Worm (Caenorhabditis elegans) whole organism, mixed stage, embryonic: Measurements from ENCODE around the gene fmo-1.

Source experiments
- M03D4.4 ChIP-seq: sonication (generic microtip); optimal IDR thresholded peaks from 2 replicates; lab custom pipeline; 2017; ENCODE audit warnings: mild to moderate bottlenecking, missing genetic modification characterization, missing compliant biosample characterization
- bed-3 ChIP-seq: fragments of 200-800 bp; sonication (Bioruptor generic); optimal IDR thresholded peaks from 3 replicates; lab custom pipeline; 2018; ENCODE audit warnings: mild to moderate bottlenecking, missing genetic modification characterization, moderate library complexity, missing compliant biosample characterization
- blmp-1 ChIP-seq: fragments of 150-350 bp; optimal IDR thresholded peaks from 2 replicates; lab custom pipeline; 2014; ENCODE audit warnings: missing biosample characterization, missing genetic modification characterization
- ceh-39 ChIP-seq: fragments of 150-350 bp; optimal IDR thresholded peaks from 2 replicates; lab custom pipeline; 2014; ENCODE audit warnings: missing biosample characterization, missing genetic modification characterization
- ceh-43 ChIP-seq: fragments of 200-800 bp; sonication (Bioruptor generic); optimal IDR thresholded peaks from 2 replicates; lab custom pipeline; 2018; ENCODE audit warnings: mild to moderate bottlenecking, missing genetic modification characterization, moderate library complexity, missing compliant biosample characterization
- ceh-83 ChIP-seq: fragments of 200-800 bp; sonication (Bioruptor generic); optimal IDR thresholded peaks from 2 replicates; lab custom pipeline; 2018; ENCODE audit warnings: mild to moderate bottlenecking, missing genetic modification characterization, missing compliant biosample characterization
- ces-1 ChIP-seq: fragments of 150-350 bp; optimal IDR thresholded peaks from 2 replicates; lab custom pipeline; 2014; ENCODE audit warnings: missing biosample characterization, missing genetic modification reagents, missing genetic modification characterization
- cnd-1 ChIP-seq: fragments of 200-800 bp; sonication (Bioruptor generic); optimal IDR thresholded peaks from 2 replicates; lab custom pipeline; 2018; ENCODE audit warnings: mild to moderate bottlenecking, missing genetic modification characterization, missing compliant biosample characterization
- elt-1 ChIP-seq: sonication (generic microtip); optimal IDR thresholded peaks from 2 replicates; lab custom pipeline; 2017; ENCODE audit warnings: missing genetic modification characterization, mild to moderate bottlenecking, missing compliant biosample characterization, antibody characterized with exemption, moderate library complexity, borderline replicate concordance; ENCODE audit not compliant: insufficient read depth
- hlh-1 ChIP-seq: fragments of 150-350 bp; optimal IDR thresholded peaks from 2 replicates; lab custom pipeline; 2014; ENCODE audit warnings: missing biosample characterization, missing genetic modification reagents, missing genetic modification characterization
- lin-32 ChIP-seq: fragments of 200-800 bp; sonication (Bioruptor generic); optimal IDR thresholded peaks from 2 replicates; lab custom pipeline; 2018; ENCODE audit warnings: mild to moderate bottlenecking, missing genetic modification characterization, missing compliant biosample characterization
- mab-5 ChIP-seq: fragments of 150-350 bp; optimal IDR thresholded peaks from 2 replicates; lab custom pipeline; 2014; ENCODE audit warnings: missing biosample characterization, missing genetic modification characterization
- mep-1 ChIP-seq: fragments of 150-350 bp; optimal IDR thresholded peaks from 2 replicates; lab custom pipeline; 2017; ENCODE audit warnings: missing biosample characterization, missing genetic modification reagents, missing genetic modification characterization, inconsistent platforms
- mls-2 ChIP-seq: sonication (generic microtip); optimal IDR thresholded peaks from 2 replicates; lab custom pipeline; 2016; ENCODE audit warnings: mild to moderate bottlenecking, missing genetic modification characterization, moderate library complexity, missing compliant biosample characterization
- nhr-12 ChIP-seq: fragments of 150-350 bp; optimal IDR thresholded peaks from 2 replicates; lab custom pipeline; 2014; ENCODE audit warnings: missing biosample characterization, missing genetic modification characterization
- nhr-2 ChIP-seq: fragments of 150-350 bp; optimal IDR thresholded peaks from 2 replicates; lab custom pipeline; 2014; ENCODE audit warnings: missing biosample characterization, missing genetic modification characterization
- nhr-237 ChIP-seq: fragments of 150-350 bp; optimal IDR thresholded peaks from 2 replicates; lab custom pipeline; 2014; ENCODE audit warnings: missing biosample characterization, missing genetic modification characterization
- sem-2 ChIP-seq: fragments of 200-800 bp; sonication (Bioruptor generic); optimal IDR thresholded peaks from 2 replicates; lab custom pipeline; 2018; ENCODE audit warnings: mild to moderate bottlenecking, missing genetic modification characterization, missing compliant biosample characterization
- snpc-4 ChIP-seq: fragments of 150-350 bp; optimal IDR thresholded peaks from 2 replicates; lab custom pipeline; 2014; ENCODE audit warnings: missing biosample characterization, missing genetic modification characterization
- unc-120 ChIP-seq: sonication (generic microtip); optimal IDR thresholded peaks from 2 replicates; lab custom pipeline; 2017; ENCODE audit warnings: missing genetic modification characterization, missing compliant biosample characterization; ENCODE audit not compliant: poor library complexity, severe bottlenecking
- unc-39 ChIP-seq: fragments of 150-350 bp; optimal IDR thresholded peaks from 2 replicates; lab custom pipeline; 2014; ENCODE audit warnings: missing biosample characterization, missing genetic modification characterization
- ztf-11 ChIP-seq: fragments of 150-350 bp; optimal IDR thresholded peaks from 2 replicates; lab custom pipeline; 2014; ENCODE audit warnings: missing biosample characterization, missing genetic modification characterization

The fmo-1 gene

DNA sequence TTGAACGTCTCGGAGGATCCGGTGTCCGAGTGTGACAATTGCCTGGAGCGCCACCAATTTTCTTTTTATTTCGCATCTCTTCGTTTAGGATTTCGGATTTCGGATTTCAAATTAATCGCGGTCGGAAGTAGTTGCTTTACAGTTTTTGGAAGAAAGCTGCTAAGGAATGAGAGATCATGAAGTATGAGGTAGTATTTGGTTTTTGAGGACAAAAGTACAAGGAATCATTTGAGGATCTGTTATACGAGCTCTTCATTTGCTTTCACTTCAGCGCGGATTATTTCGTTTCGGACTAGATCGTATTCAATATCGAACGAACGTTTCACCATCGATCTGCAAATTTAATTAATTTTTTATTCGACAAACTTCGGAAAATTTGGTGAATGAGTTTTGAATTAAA is 38.0 kb downstream of the fmo-1 start, which contains the start of gene R102.11:
Gene R102.11, minus strand, starts transcription at position 101 of the 400 bp plus-strand sequence.
- TF ChIP-seq nhr-2 (tag; lab: Kevin White, UChicago), result no peak
- TF ChIP-seq hlh-1, result no peak
- no peak for TF ChIP-seq bed-3 (GFP tag; lab: Kevin White, UChicago)
- TF ChIP-seq mab-5 (tag; lab: Kevin White, UChicago), result no peak
- TF ChIP-seq lin-32 (GFP tag; lab: Kevin White, UChicago), result no peak
- no peak for TF ChIP-seq blmp-1 (tag; lab: Kevin White, UChicago)
- no peak for TF ChIP-seq ztf-11 (tag; lab: Kevin White, UChicago)

DNA sequence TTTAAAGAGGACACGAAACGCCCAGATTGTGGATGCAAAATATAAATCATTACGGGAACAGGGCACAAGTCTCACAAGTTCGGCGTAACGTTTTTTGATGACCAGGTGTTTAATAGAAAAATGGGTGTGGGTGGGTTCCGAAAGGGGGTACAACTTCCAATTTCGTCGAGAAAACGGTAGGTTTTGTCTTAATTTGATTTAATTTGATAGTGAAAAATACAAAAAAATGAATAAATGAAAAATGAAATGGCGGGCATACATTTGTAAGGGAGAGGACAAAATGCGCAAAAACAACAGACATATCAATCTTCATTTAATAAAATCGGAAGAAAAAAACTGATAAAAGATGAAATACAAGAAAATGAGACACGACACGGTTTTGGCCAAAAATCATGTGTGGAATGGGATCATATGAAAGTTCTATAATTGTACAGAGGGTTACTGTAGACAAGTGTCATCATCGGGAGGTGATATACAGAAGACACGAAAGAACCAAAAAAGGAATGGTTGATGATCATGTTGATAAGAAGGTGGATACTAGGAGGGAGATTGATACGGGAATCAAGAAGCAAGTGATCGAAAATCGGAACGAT is 40.3 kb downstream of the fmo-1 start:
- TF ChIP-seq nhr-237 (tag; lab: Kevin White, UChicago) (no peak), mab-5 (tag; lab: Kevin White, UChicago) (no peak), nhr-12 (no peak), ces-1 (GFP tag; lab: Kevin White, UChicago) (no peak), elt-1 (tag; lab: Kevin White, UChicago) (no peak)

ce11 chrIV:10705176-10705575 is 43.5 kb downstream of the fmo-1 start, which contains the start of gene R102.10:
R102.10 (plus strand) TSS chrIV:10705476.
- no peak for TF ChIP-seq snpc-4 (tag; lab: Kevin White, UChicago)
- no peak for TF ChIP-seq nhr-237 (tag; lab: Kevin White, UChicago)
- TF ChIP-seq ceh-83 (GFP tag; lab: Kevin White, UChicago), result no peak
- no peak for TF ChIP-seq ceh-39 (tag; lab: Kevin White, UChicago)
- TF ChIP-seq ztf-11 (tag; lab: Kevin White, UChicago), result no peak
- no peak for TF ChIP-seq cnd-1
- TF ChIP-seq ceh-43, result no peak
- TF ChIP-seq blmp-1 (tag; lab: Kevin White, UChicago), result no peak
- no peak for TF ChIP-seq unc-39
- TF ChIP-seq hlh-1, result no peak

DNA sequence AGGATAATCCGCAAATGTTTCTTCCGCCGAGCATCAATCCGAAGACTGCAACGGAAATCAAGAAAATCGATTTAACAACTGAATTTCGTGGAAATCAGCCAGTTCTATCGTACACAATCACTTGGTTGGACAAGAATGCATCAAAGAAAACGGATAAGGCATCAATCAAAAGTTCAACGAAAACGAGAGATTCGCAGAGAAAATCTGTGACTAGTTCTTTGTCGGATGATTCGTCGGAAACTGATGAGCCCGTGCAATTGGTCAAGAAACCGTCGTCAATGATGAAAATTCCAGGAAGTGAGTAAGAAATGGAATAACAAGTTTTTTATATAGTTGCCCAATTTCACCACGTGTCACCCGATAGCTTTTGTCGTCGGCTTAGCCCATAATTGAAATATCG is 44.4 kb downstream of the fmo-1 start, which contains the start of gene R102.6:
Gene R102.6, minus strand, starts transcription at position 101 of the 400 bp plus-strand sequence.
- TF ChIP-seq M03D4.4 (tag; lab: Kevin White, UChicago) (no peak), sem-2 (GFP tag; lab: Kevin White, UChicago) (no peak), unc-39 (no peak), ceh-39 (tag; lab: Kevin White, UChicago) (no peak), mls-2 (tag; lab: Kevin White, UChicago) (no peak)

- TF ChIP-seq sem-2 (GFP tag; lab: Kevin White, UChicago) (no peak), mep-1 (tag; lab: Kevin White, UChicago) (no peak), ceh-83 (GFP tag; lab: Kevin White, UChicago) (no peak), unc-39 (no peak), unc-120 (tag; lab: Kevin White, UChicago) (no peak)
Measured at ce11 chrIV:10711729-10712128, 50.1 kb downstream of the fmo-1 start, which contains the start of gene glb-21. glb-21 (minus strand) TSS chrIV:10711794.
